Worm (Caenorhabditis elegans): Measurements from ENCODE around the gene str-217.

ce11 chrV:16980368-16980767, 19.7 kb downstream of the str-217 start, which contains the start of gene srz-54:
- TF ChIP-seq ama-1 (optimal IDR thresholded peaks at IDR 0.05) (no peak), tbx-11 (GFP tag; IDR thresholded peaks at IDR 0.05) (no peak), tbx-37 (GFP tag; conservative IDR thresholded peaks at IDR 0.05) (no peak), ets-7 (tag; optimal IDR thresholded peaks at IDR 0.05) (no peak), scrt-1 (GFP tag; IDR thresholded peaks at IDR 0.05) (no peak)

All from whole organism, early embryonic.